Worm (Caenorhabditis elegans) whole organism, L3 larva: ENCODE data around the gene Y47D7A.6.

Source experiments
- ceh-82 ChIP-seq: fragments of 150-350 bp; optimal IDR thresholded peaks from 2 replicates; lab custom pipeline; 2014; ENCODE audit warnings: missing biosample characterization, missing genetic modification characterization
- fkh-2 ChIP-seq: fragments of 150-350 bp; optimal IDR thresholded peaks from 2 replicates; lab custom pipeline; 2014; ENCODE audit warnings: missing biosample characterization, missing genetic modification reagents, missing genetic modification characterization
- lsy-12 ChIP-seq: sonication (generic microtip); optimal IDR thresholded peaks from 2 replicates; lab custom pipeline; 2016; ENCODE audit warnings: mild to moderate bottlenecking, missing genetic modification characterization, missing compliant biosample characterization
- mdl-1 ChIP-seq: fragments of 150-350 bp; optimal IDR thresholded peaks from 2 replicates; lab custom pipeline; 2014; ENCODE audit warnings: missing biosample characterization, missing genetic modification characterization
- mml-1 ChIP-seq: fragments of 150-350 bp; sonication (generic microtip); optimal IDR thresholded peaks from 3 replicates; lab custom pipeline; 2014; ENCODE audit warnings: missing biosample characterization, missing genetic modification characterization
- nhr-12 ChIP-seq: fragments of 150-350 bp; optimal IDR thresholded peaks from 2 replicates; lab custom pipeline; 2014; ENCODE audit warnings: missing biosample characterization, missing genetic modification characterization
- nhr-237 ChIP-seq: fragments of 150-350 bp; optimal IDR thresholded peaks from 2 replicates; lab custom pipeline; 2014; ENCODE audit warnings: missing biosample characterization, missing genetic modification characterization
- nhr-28 ChIP-seq: fragments of 150-350 bp; optimal IDR thresholded peaks from 2 replicates; lab custom pipeline; 2014; ENCODE audit warnings: missing biosample characterization, missing genetic modification characterization
- nhr-77 ChIP-seq: fragments of 150-350 bp; optimal IDR thresholded peaks from 2 replicates; lab custom pipeline; 2014; ENCODE audit warnings: missing biosample characterization, missing genetic modification characterization
- skn-1 ChIP-seq: fragments of 150-350 bp; optimal IDR thresholded peaks from 2 replicates; lab custom pipeline; 2014; ENCODE audit warnings: missing biosample characterization, missing genetic modification characterization
- snpc-4 ChIP-seq: fragments of 150-350 bp; optimal IDR thresholded peaks from 2 replicates; lab custom pipeline; 2014; ENCODE audit warnings: missing biosample characterization, missing genetic modification characterization
- tbx-2 ChIP-seq: sonication (generic microtip); optimal IDR thresholded peaks from 2 replicates; lab custom pipeline; 2016; ENCODE audit warnings: mild to moderate bottlenecking, missing genetic modification characterization, missing compliant biosample characterization
- unc-62 ChIP-seq: fragments of 150-350 bp; sonication (generic microtip); optimal IDR thresholded peaks from 4 replicates; lab custom pipeline; 2014; ENCODE audit warnings: missing biosample characterization, missing genetic modification reagents, missing genetic modification characterization

- TF ChIP-seq lsy-12 (tag; lab: Kevin White, UChicago), result no peak
- TF ChIP-seq unc-62 (GFP tag; lab: Kevin White, UChicago), result no peak
- TF ChIP-seq fkh-2 (tag; lab: Kevin White, UChicago), result no peak
- no peak for TF ChIP-seq nhr-28 (tag; lab: Kevin White, UChicago)
- no peak for TF ChIP-seq nhr-77 (tag; lab: Kevin White, UChicago)
- no peak for TF ChIP-seq ceh-82 (tag; lab: Kevin White, UChicago)
- no peak for TF ChIP-seq nhr-237
- TF ChIP-seq mdl-1 (tag; lab: Kevin White, UChicago), result no peak
- no peak for TF ChIP-seq mml-1
- no peak for TF ChIP-seq nhr-12
- no peak for TF ChIP-seq skn-1 (tag; lab: Kevin White, UChicago)
- no peak for TF ChIP-seq tbx-2 (tag; lab: Kevin White, UChicago)
- no peak for TF ChIP-seq snpc-4 (tag; lab: Kevin White, UChicago)
Observed at ce11 chrV:4428202-4428601, 10.2 kb upstream of the Y47D7A.6 start, which contains the start of gene Y47D7A.11.
